Worm (Caenorhabditis elegans) whole organism, L4 larva: Measurements from ENCODE around the gene Y17G7B.17.

Experiments used
- F10B5.3 ChIP-seq: sonication (generic microtip); optimal IDR thresholded peaks from 2 replicates; lab custom pipeline; 2016; ENCODE audit warnings: mild to moderate bottlenecking, missing genetic modification characterization, missing compliant biosample characterization
- F26F4.8 ChIP-seq: fragments of 200-800 bp; sonication (Bioruptor generic); conservative IDR thresholded peaks from 2 replicates; pipeline ENCODE4 v1.3.6; 2022; ENCODE audit warnings: missing genetic modification characterization, missing compliant biosample characterization
- F37D6.2 ChIP-seq: sonication (generic microtip); optimal IDR thresholded peaks from 2 replicates; lab custom pipeline; 2016; ENCODE audit warnings: mild to moderate bottlenecking, missing genetic modification characterization, missing compliant biosample characterization
- F44E2.7 ChIP-seq: fragments of 200-800 bp; sonication (Bioruptor generic); IDR thresholded peaks from 2 replicates; pipeline ENCODE4 v2.1.2; 2022; ENCODE audit warnings: missing genetic modification characterization, missing compliant biosample characterization
- T26A8.4 ChIP-seq: fragments of 200-800 bp; sonication (Bioruptor generic); IDR thresholded peaks from 2 replicates; pipeline ENCODE4 v1.3.6; 2022; ENCODE audit warnings: missing genetic modification characterization, missing compliant biosample characterization
- Y5F2A.4 ChIP-seq: fragments of 200-800 bp; sonication (Bioruptor generic); optimal IDR thresholded peaks from 2 replicates; lab custom pipeline; 2018; ENCODE audit warnings: mild to moderate bottlenecking, missing genetic modification characterization, missing compliant biosample characterization
- ZK337.2 ChIP-seq: fragments of 200-800 bp; sonication (Bioruptor generic); IDR thresholded peaks from 2 replicates; pipeline ENCODE4 v1.3.6; 2022; ENCODE audit warnings: missing genetic modification reagents, missing genetic modification characterization, missing compliant biosample characterization
- ZK546.5 ChIP-seq, 2 experiments: sonication (generic microtip); optimal IDR thresholded peaks; 2 replicates each; lab custom pipeline; 2017; ENCODE audit warnings: missing biosample characterization in 2 of 2, missing genetic modification characterization in 2 of 2
- aha-1 ChIP-seq: fragments of 150-350 bp; peaks from one replicate; lab custom pipeline; 2014; ENCODE audit warnings: missing biosample characterization, missing genetic modification characterization
- ama-1 ChIP-seq: fragments of 150-350 bp; optimal IDR thresholded peaks from 2 replicates; lab custom pipeline; 2014; ENCODE audit warnings: inconsistent platforms, mixed read lengths
- arid-1 ChIP-seq: fragments of 200-800 bp; sonication (Bioruptor generic); conservative IDR thresholded peaks from 2 replicates; pipeline ENCODE4 v1.3.6; 2022; ENCODE audit warnings: missing genetic modification reagents, missing genetic modification characterization, missing compliant biosample characterization
- attf-4 ChIP-seq: sonication (generic microtip); optimal IDR thresholded peaks from 3 replicates; lab custom pipeline; 2017; ENCODE audit warnings: missing biosample characterization, missing genetic modification characterization
- ceh-20 ChIP-seq: fragments of 200-800 bp; sonication (Bioruptor generic); IDR thresholded peaks from 2 replicates; pipeline ENCODE4 v1.3.6; 2022; ENCODE audit warnings: missing genetic modification reagents, missing genetic modification characterization, missing compliant biosample characterization
- ceh-28 ChIP-seq: fragments of 150-350 bp; optimal IDR thresholded peaks from 2 replicates; lab custom pipeline; 2014; ENCODE audit warnings: missing biosample characterization, missing genetic modification reagents, missing genetic modification characterization
- ces-1 ChIP-seq: fragments of 150-350 bp; sonication (generic microtip); optimal IDR thresholded peaks from 4 replicates; lab custom pipeline; 2014; ENCODE audit warnings: missing biosample characterization, missing genetic modification reagents, missing genetic modification characterization
- ctbp-1 ChIP-seq: fragments of 200-800 bp; sonication (Bioruptor generic); IDR thresholded peaks from 2 replicates; pipeline ENCODE4 v1.3.6; 2022; ENCODE audit warnings: missing genetic modification reagents, missing genetic modification characterization, missing compliant biosample characterization
- daf-12 ChIP-seq: fragments of 150-350 bp; optimal IDR thresholded peaks from 2 replicates; lab custom pipeline; 2014; ENCODE audit warnings: missing biosample characterization, missing genetic modification reagents, missing genetic modification characterization
- dmd-6 ChIP-seq: fragments of 200-800 bp; sonication (Bioruptor generic); IDR thresholded peaks from 2 replicates; pipeline ENCODE4 v1.3.6; 2022; ENCODE audit warnings: missing genetic modification reagents, missing genetic modification characterization, missing compliant biosample characterization
- dpl-1 ChIP-seq: fragments of 150-350 bp; optimal IDR thresholded peaks from 2 replicates; lab custom pipeline; 2014; ENCODE audit warnings: missing biosample characterization, missing genetic modification reagents, missing genetic modification characterization
- dve-1 ChIP-seq: sonication (generic microtip); optimal IDR thresholded peaks from 2 replicates; lab custom pipeline; 2017; ENCODE audit warnings: antibody characterized with exemption, mild to moderate bottlenecking, missing genetic modification characterization, missing compliant biosample characterization; ENCODE audit not compliant: insufficient read depth
- egl-27 ChIP-seq: sonication (generic microtip); optimal IDR thresholded peaks from 3 replicates; lab custom pipeline; 2017; ENCODE audit warnings: missing biosample characterization, missing genetic modification reagents, missing genetic modification characterization
- fkh-10 ChIP-seq: fragments of 150-350 bp; optimal IDR thresholded peaks from 2 replicates; lab custom pipeline; 2014; ENCODE audit warnings: missing biosample characterization, missing genetic modification reagents, missing genetic modification characterization
- gei-8 ChIP-seq: fragments of 200-800 bp; sonication (Bioruptor generic); optimal IDR thresholded peaks from 2 replicates; lab custom pipeline; 2018; ENCODE audit warnings: mild to moderate bottlenecking, missing genetic modification characterization, missing compliant biosample characterization
- hlh-11 ChIP-seq: fragments of 200-800 bp; sonication (Bioruptor generic); optimal IDR thresholded peaks from 2 replicates; lab custom pipeline; 2018; ENCODE audit warnings: mild to moderate bottlenecking, missing genetic modification characterization, missing compliant biosample characterization
- hmg-1.1 ChIP-seq: fragments of 200-800 bp; sonication (Bioruptor generic); IDR thresholded peaks from 2 replicates; pipeline ENCODE4 v1.3.6; 2022; ENCODE audit warnings: missing genetic modification reagents, missing genetic modification characterization, missing compliant biosample characterization
- lim-7 ChIP-seq: fragments of 200-800 bp; sonication (Bioruptor generic); IDR thresholded peaks from 2 replicates; pipeline ENCODE4 v1.3.6; 2022; ENCODE audit warnings: missing genetic modification characterization, missing compliant biosample characterization
- lin-13 ChIP-seq: fragments of 150-350 bp; optimal IDR thresholded peaks from 2 replicates; lab custom pipeline; 2014; ENCODE audit warnings: missing biosample characterization, missing genetic modification reagents, missing genetic modification characterization
- lin-29 ChIP-seq: fragments of 200-800 bp; sonication (Bioruptor generic); IDR thresholded peaks from 2 replicates; pipeline ENCODE4 v1.3.6; 2022; ENCODE audit warnings: missing genetic modification reagents, missing genetic modification characterization, missing compliant biosample characterization
- mep-1 ChIP-seq: fragments of 150-350 bp; sonication (generic microtip); optimal IDR thresholded peaks from 3 replicates; lab custom pipeline; 2014; ENCODE audit warnings: missing biosample characterization, missing genetic modification characterization
- mxl-3 ChIP-seq: fragments of 200-800 bp; sonication (Bioruptor generic); optimal IDR thresholded peaks from 2 replicates; lab custom pipeline; 2018; ENCODE audit warnings: mild to moderate bottlenecking, missing genetic modification characterization, missing compliant biosample characterization
- nhr-10 ChIP-seq: fragments of 150-350 bp; optimal IDR thresholded peaks from 2 replicates; lab custom pipeline; 2014; ENCODE audit warnings: missing biosample characterization, missing genetic modification characterization
- nhr-11 ChIP-seq: fragments of 150-350 bp; optimal IDR thresholded peaks from 2 replicates; lab custom pipeline; 2014; ENCODE audit warnings: missing biosample characterization, missing genetic modification characterization
- nhr-111 ChIP-seq: fragments of 200-800 bp; sonication (Bioruptor generic); optimal IDR thresholded peaks from 2 replicates; lab custom pipeline; 2018; ENCODE audit warnings: mild to moderate bottlenecking, missing genetic modification characterization, missing compliant biosample characterization
- nhr-237 ChIP-seq: sonication (generic microtip); optimal IDR thresholded peaks from 2 replicates; lab custom pipeline; 2017; ENCODE audit warnings: missing biosample characterization, missing genetic modification characterization
- nhr-25 ChIP-seq: sonication (generic microtip); optimal IDR thresholded peaks from 2 replicates; lab custom pipeline; 2017; ENCODE audit warnings: missing genetic modification characterization, mild to moderate bottlenecking, missing compliant biosample characterization, antibody characterized with exemption, moderate library complexity, borderline replicate concordance; ENCODE audit not compliant: insufficient read depth
- nhr-28 ChIP-seq: fragments of 150-350 bp; optimal IDR thresholded peaks from 2 replicates; lab custom pipeline; 2014; ENCODE audit warnings: missing biosample characterization, missing genetic modification characterization
- nhr-48 ChIP-seq: sonication (generic microtip); optimal IDR thresholded peaks from 2 replicates; lab custom pipeline; 2016; ENCODE audit warnings: mild to moderate bottlenecking, missing genetic modification characterization, missing compliant biosample characterization
- nhr-77 ChIP-seq: fragments of 150-350 bp; optimal IDR thresholded peaks from 2 replicates; lab custom pipeline; 2014; ENCODE audit warnings: missing biosample characterization, missing genetic modification characterization
- pha-4 ChIP-seq, 2 experiments: fragments of 150-350 bp in 1 of 2; fragments of 200-800 bp in 1 of 2; sonication (Bioruptor generic) in 1 of 2; IDR thresholded peaks in 1 of 2; optimal IDR thresholded peaks in 1 of 2; 2 replicates each; pipeline versions ENCODE4 v1.3.6 to Lab custom; 2014 to 2022; ENCODE audit warnings: missing genetic modification characterization in 2 of 2, missing genetic modification reagents in 2 of 2, missing biosample characterization in 1 of 2, missing compliant biosample characterization in 1 of 2
- php-3 ChIP-seq: fragments of 200-800 bp; sonication (Bioruptor generic); IDR thresholded peaks from 2 replicates; pipeline ENCODE4 v1.3.6; 2022; ENCODE audit warnings: missing genetic modification reagents, missing genetic modification characterization, missing compliant biosample characterization
- rbr-2 ChIP-seq: sonication (generic microtip); optimal IDR thresholded peaks from 2 replicates; lab custom pipeline; 2016; ENCODE audit warnings: missing genotype, missing genetic modification characterization, missing compliant biosample characterization
- saeg-2 ChIP-seq: fragments of 200-800 bp; sonication (Bioruptor generic); IDR thresholded peaks from 2 replicates; pipeline ENCODE4 v1.3.6; 2022; ENCODE audit warnings: missing genetic modification reagents, missing genetic modification characterization, missing compliant biosample characterization
- sdz-12 ChIP-seq: fragments of 200-800 bp; sonication (Bioruptor generic); optimal IDR thresholded peaks from 2 replicates; lab custom pipeline; 2018; ENCODE audit warnings: mild to moderate bottlenecking, missing genetic modification characterization, missing compliant biosample characterization
- skn-1 ChIP-seq: fragments of 150-350 bp; optimal IDR thresholded peaks from 2 replicates; lab custom pipeline; 2014; ENCODE audit warnings: missing biosample characterization, missing genetic modification characterization
- snpc-1.2 ChIP-seq: fragments of 200-800 bp; sonication (Bioruptor generic); IDR thresholded peaks from 2 replicates; pipeline ENCODE4 v1.3.6; 2022; ENCODE audit warnings: missing genetic modification reagents, missing genetic modification characterization, missing compliant biosample characterization
- spr-1 ChIP-seq: sonication (generic microtip); optimal IDR thresholded peaks from 2 replicates; lab custom pipeline; 2016; ENCODE audit warnings: mild to moderate bottlenecking, missing genetic modification characterization, missing compliant biosample characterization
- unc-39 ChIP-seq: sonication (generic microtip); optimal IDR thresholded peaks from 2 replicates; lab custom pipeline; 2017; ENCODE audit warnings: missing biosample characterization, missing genetic modification characterization
- unc-62 ChIP-seq, 3 experiments: fragments of 150-350 bp in 1 of 3; sonication (generic microtip); optimal IDR thresholded peaks in 2 of 3; peaks in 1 of 3; 1 replicate in 1 of 3; 2 replicates in 2 of 3; lab custom pipeline; 2014 to 2017; ENCODE audit warnings: missing biosample characterization in 3 of 3, missing genetic modification characterization in 3 of 3, missing genetic modification reagents in 3 of 3, missing genotype in 1 of 3
- zfp-3 ChIP-seq: fragments of 200-800 bp; sonication (Bioruptor generic); conservative IDR thresholded peaks from 2 replicates; pipeline ENCODE4 v1.3.6; 2022; ENCODE audit warnings: missing genetic modification reagents, missing genetic modification characterization, missing compliant biosample characterization
- zip-11 ChIP-seq: fragments of 200-800 bp; sonication (Bioruptor generic); IDR thresholded peaks from 2 replicates; pipeline ENCODE4 v1.3.6; 2022; ENCODE audit warnings: missing genetic modification characterization, missing compliant biosample characterization

The Y17G7B.17 gene

ce11 chrII:12107840-12108239 lies 8.1 kb upstream of the Y17G7B.17 start, which contains the start of gene Y17G7B.18 (continued):
- peak; percentile 94 for TF ChIP-seq dpl-1 (GFP tag; lab: Kevin White, UChicago)
- TF ChIP-seq zfp-3: no peak
- no peak for TF ChIP-seq lim-7 (GFP tag; lab: Robert Waterston, UW)
- TF ChIP-seq nhr-111: no peak
- peak; percentile 5 for TF ChIP-seq nhr-28
- TF ChIP-seq daf-12: no peak
- no peak for TF ChIP-seq php-3 (GFP tag; lab: Robert Waterston, UW)
- TF ChIP-seq pha-4 (GFP tag; IDR thresholded peaks at IDR 0.05; lab: Robert Waterston, UW): no peak
- TF ChIP-seq pha-4 (tag; optimal IDR thresholded peaks at IDR 0.05; lab: Kevin White, UChicago): no peak
- no peak for TF ChIP-seq Y5F2A.4 (GFP tag; lab: Kevin White, UChicago)
- TF ChIP-seq arid-1 (GFP tag; lab: Robert Waterston, UW): no peak
- TF ChIP-seq lin-29 (GFP tag; lab: Robert Waterston, UW): no peak
- no peak for TF ChIP-seq ctbp-1 (GFP tag; lab: Robert Waterston, UW)
- no peak for TF ChIP-seq nhr-11
- TF ChIP-seq sdz-12 (GFP tag; lab: Kevin White, UChicago): no peak
- peak; percentile 76 for TF ChIP-seq mep-1 (tag; lab: Kevin White, UChicago)
- no peak for TF ChIP-seq dve-1
- TF ChIP-seq hlh-11: peak; percentile 3
- TF ChIP-seq saeg-2 (GFP tag; lab: Robert Waterston, UW): no peak
- TF ChIP-seq ama-1 (lab: Kevin White, UChicago): no peak
- TF ChIP-seq ces-1 (GFP tag; lab: Kevin White, UChicago): no peak
- TF ChIP-seq nhr-25 (tag; lab: Kevin White, UChicago): no peak
- TF ChIP-seq dmd-6: no peak
- TF ChIP-seq F26F4.8 (GFP tag; lab: Robert Waterston, UW): no peak
- TF ChIP-seq hmg-1.1 (GFP tag; lab: Robert Waterston, UW): peak; percentile 64
- peak; percentile 62 for TF ChIP-seq fkh-10 (GFP tag; lab: Kevin White, UChicago)
- no peak for TF ChIP-seq F44E2.7
- TF ChIP-seq gei-8 (GFP tag; lab: Kevin White, UChicago): no peak
- TF ChIP-seq egl-27 (tag; lab: Kevin White, UChicago): no peak
- TF ChIP-seq F10B5.3: no peak
- TF ChIP-seq aha-1 (tag; lab: Kevin White, UChicago): peak; percentile 47
- no peak for TF ChIP-seq attf-4
- no peak for TF ChIP-seq ZK546.5 (tag; optimal IDR thresholded peaks at IDR 0.05; lab: Kevin White, UChicago)
- TF ChIP-seq nhr-10 (tag; lab: Kevin White, UChicago): no peak
- no peak for TF ChIP-seq unc-39 (tag; lab: Kevin White, UChicago)

DNA sequence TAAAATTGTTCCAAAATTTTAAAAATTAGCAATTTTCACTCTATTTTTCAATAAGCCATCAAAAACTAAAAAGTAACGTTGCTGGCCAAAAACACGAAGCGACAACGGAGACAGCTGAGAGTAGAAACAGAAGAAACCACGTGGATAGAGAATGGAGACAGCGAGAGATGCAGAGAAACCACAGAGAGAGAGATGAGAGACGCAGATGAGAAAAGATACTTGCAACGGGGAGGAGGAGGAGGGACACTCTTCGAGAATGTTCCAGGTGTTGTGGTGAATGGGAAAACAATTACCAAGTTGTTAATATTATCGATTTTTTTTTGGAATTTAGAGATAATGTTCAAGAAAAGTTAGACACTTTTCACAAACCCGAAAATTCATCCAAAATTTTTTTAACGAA lies 2.6 kb upstream of the Y17G7B.17 start:
- TF ChIP-seq php-3 (GFP tag; lab: Robert Waterston, UW): peak; percentile 81
- TF ChIP-seq F10B5.3: no peak
- no peak for TF ChIP-seq zip-11 (GFP tag; lab: Robert Waterston, UW)
- TF ChIP-seq hlh-11: peak; percentile 99
- peak; percentile 85 for TF ChIP-seq nhr-28
- TF ChIP-seq Y5F2A.4 (GFP tag; lab: Kevin White, UChicago): peak; percentile 17
- TF ChIP-seq dpl-1 (GFP tag; lab: Kevin White, UChicago): peak; percentile 80
- peak; percentile 42 for TF ChIP-seq skn-1 (tag; lab: Kevin White, UChicago)
- TF ChIP-seq F37D6.2 (tag; lab: Kevin White, UChicago): peak; percentile 74
- TF ChIP-seq nhr-48: peak; percentile 89
- TF ChIP-seq mxl-3 (GFP tag; lab: Kevin White, UChicago): peak; percentile 96
- TF ChIP-seq ceh-20 (GFP tag; lab: Robert Waterston, UW): peak; percentile 92
- peak; percentile 89 for TF ChIP-seq spr-1 (tag; lab: Kevin White, UChicago)
- no peak for TF ChIP-seq sdz-12 (GFP tag; lab: Kevin White, UChicago)
- TF ChIP-seq snpc-1.2 (GFP tag; lab: Robert Waterston, UW): no peak
- peak; percentile 69 for TF ChIP-seq lin-13 (GFP tag; lab: Kevin White, UChicago)
- TF ChIP-seq nhr-237 (tag; lab: Kevin White, UChicago): no peak
- no peak for TF ChIP-seq ZK337.2
- TF ChIP-seq rbr-2 (tag; lab: Kevin White, UChicago): peak; percentile 93
- peak; percentile 98 for TF ChIP-seq aha-1 (tag; lab: Kevin White, UChicago)
- TF ChIP-seq hmg-1.1 (GFP tag; lab: Robert Waterston, UW): peak; percentile 96
- TF ChIP-seq unc-62 (GFP tag; optimal IDR thresholded peaks at IDR 0.05 in 1 of 2; lab: Kevin White, UChicago): peak in 1 of 2 experiments; percentile 99
- no peak for TF ChIP-seq unc-62 (tag; optimal IDR thresholded peaks at IDR 0.05; lab: Kevin White, UChicago)
- TF ChIP-seq mep-1 (tag; lab: Kevin White, UChicago): peak; percentile 94
- TF ChIP-seq nhr-77 (tag; lab: Kevin White, UChicago): peak; percentile 88
- peak; percentile 81 for TF ChIP-seq arid-1 (GFP tag; lab: Robert Waterston, UW)
- TF ChIP-seq T26A8.4 (GFP tag; lab: Robert Waterston, UW): peak; percentile 91
- peak; percentile 67 for TF ChIP-seq ceh-28 (tag; lab: Kevin White, UChicago)
